Worm (Caenorhabditis elegans) whole organism, mixed stage, embryonic: Measurements from ENCODE around the gene par-5.
A peak's percentile ranks its signal among the peaks of the same experiment; 100 is the strongest.

Experiments used
- M03D4.4 ChIP-seq: sonication (generic microtip); optimal IDR thresholded peaks from 2 replicates; lab custom pipeline; 2017; ENCODE audit warnings: mild to moderate bottlenecking, missing genetic modification characterization, missing compliant biosample characterization
- bed-3 ChIP-seq: fragments of 200-800 bp; sonication (Bioruptor generic); optimal IDR thresholded peaks from 3 replicates; lab custom pipeline; 2018; ENCODE audit warnings: mild to moderate bottlenecking, missing genetic modification characterization, moderate library complexity, missing compliant biosample characterization
- ces-1 ChIP-seq: fragments of 150-350 bp; optimal IDR thresholded peaks from 2 replicates; lab custom pipeline; 2014; ENCODE audit warnings: missing biosample characterization, missing genetic modification reagents, missing genetic modification characterization
- drap-1 ChIP-seq: fragments of 200-800 bp; sonication (Bioruptor generic); optimal IDR thresholded peaks from 3 replicates; lab custom pipeline; 2018; ENCODE audit warnings: mild to moderate bottlenecking, missing genetic modification characterization, missing compliant biosample characterization
- ham-2 ChIP-seq: fragments of 200-800 bp; sonication (Bioruptor generic); optimal IDR thresholded peaks from 2 replicates; lab custom pipeline; 2018; ENCODE audit warnings: mild to moderate bottlenecking, missing genetic modification characterization, missing compliant biosample characterization
- mep-1 ChIP-seq: fragments of 150-350 bp; optimal IDR thresholded peaks from 2 replicates; lab custom pipeline; 2017; ENCODE audit warnings: missing biosample characterization, missing genetic modification reagents, missing genetic modification characterization, inconsistent platforms
- nhr-2 ChIP-seq: fragments of 150-350 bp; optimal IDR thresholded peaks from 2 replicates; lab custom pipeline; 2014; ENCODE audit warnings: missing biosample characterization, missing genetic modification characterization
- nhr-28 ChIP-seq: fragments of 150-350 bp; optimal IDR thresholded peaks from 2 replicates; lab custom pipeline; 2014; ENCODE audit warnings: missing biosample characterization, missing genetic modification characterization
- pha-4 ChIP-seq: fragments of 150-350 bp; optimal IDR thresholded peaks from 2 replicates; lab custom pipeline; 2018; ENCODE audit warnings: missing biosample characterization, missing genetic modification reagents, missing genetic modification characterization
- unc-120 ChIP-seq: sonication (generic microtip); optimal IDR thresholded peaks from 2 replicates; lab custom pipeline; 2017; ENCODE audit warnings: missing genetic modification characterization, missing compliant biosample characterization; ENCODE audit not compliant: poor library complexity, severe bottlenecking
- unc-39 ChIP-seq: fragments of 150-350 bp; optimal IDR thresholded peaks from 2 replicates; lab custom pipeline; 2014; ENCODE audit warnings: missing biosample characterization, missing genetic modification characterization
- ztf-11 ChIP-seq: fragments of 150-350 bp; optimal IDR thresholded peaks from 2 replicates; lab custom pipeline; 2014; ENCODE audit warnings: missing biosample characterization, missing genetic modification characterization

- TF ChIP-seq nhr-2 (tag; lab: Kevin White, UChicago), result no peak
- TF ChIP-seq ham-2, result no peak
- peak; percentile 60 for TF ChIP-seq ces-1 (GFP tag; lab: Kevin White, UChicago)
- TF ChIP-seq drap-1, result no peak
- TF ChIP-seq bed-3, result no peak
- no peak for TF ChIP-seq pha-4
- TF ChIP-seq M03D4.4 (tag; lab: Kevin White, UChicago), result no peak
- no peak for TF ChIP-seq unc-39 (tag; lab: Kevin White, UChicago)
- TF ChIP-seq unc-120 (tag; lab: Kevin White, UChicago), result no peak
- no peak for TF ChIP-seq ztf-11
- no peak for TF ChIP-seq mep-1 (tag; lab: Kevin White, UChicago)
- TF ChIP-seq nhr-28 (tag; lab: Kevin White, UChicago), result no peak
These were observed 24.9 kb downstream of the par-5 start for ce11 chrIV:11796818-11797217.
